Worm (Caenorhabditis elegans): ENCODE results near the gene pap-1.

DNA sequence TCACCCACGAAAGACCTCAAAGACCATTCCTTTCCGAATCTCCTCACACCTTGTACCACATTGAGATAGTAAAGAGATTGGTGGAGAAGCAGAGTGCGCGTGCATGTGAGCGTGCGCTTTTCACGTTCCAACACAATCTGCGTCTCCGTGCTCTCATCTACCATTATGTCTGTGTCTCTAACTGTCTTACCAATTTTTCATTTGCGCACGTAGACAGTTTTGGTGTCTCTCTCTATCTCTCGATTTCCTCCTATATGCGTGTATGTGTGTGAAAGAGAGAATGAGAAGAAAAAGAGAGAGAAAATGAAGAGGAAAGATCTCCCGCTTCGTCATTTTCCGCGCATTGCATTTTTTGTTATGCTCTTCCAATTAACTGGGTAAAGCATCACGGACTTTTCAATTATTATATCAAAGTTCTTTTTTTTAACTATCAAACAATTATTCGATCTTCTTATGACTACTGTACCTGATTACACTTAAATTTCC is 24.9 kb downstream of the pap-1 start:
- no peak for TF ChIP-seq aly-2 (tag; optimal IDR thresholded peaks at IDR 0.05)
- no peak for TF ChIP-seq ZK546.5 (tag; optimal IDR thresholded peaks at IDR 0.05)

All from whole organism, L3 larva.